Worm (Caenorhabditis elegans) whole organism, dauer: ENCODE results near the gene F40G12.4.

Experiments
- unc-62 ChIP-seq: sonication (generic microtip); optimal IDR thresholded peaks from 2 replicates; lab custom pipeline; 2017; ENCODE audit warnings: missing biosample characterization, missing genetic modification reagents, missing genetic modification characterization

F40G12.4 gene

DNA sequence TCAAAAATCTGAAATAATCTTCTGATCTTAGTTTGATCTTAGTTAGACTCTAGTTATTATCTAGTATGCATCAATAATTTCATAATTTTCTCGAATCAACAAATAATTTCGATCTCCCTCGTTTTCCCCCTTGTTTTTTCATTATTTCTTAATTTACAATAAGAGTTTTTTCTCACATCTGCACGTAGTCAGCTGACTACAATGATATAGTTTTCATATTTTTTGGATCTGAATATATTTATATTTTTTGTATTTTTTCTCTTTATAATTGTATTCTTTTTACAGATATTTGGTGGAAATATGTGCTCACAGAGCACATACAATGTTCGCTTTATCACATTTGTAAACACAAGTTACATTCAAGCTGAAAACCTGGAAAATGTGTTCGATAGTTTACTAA is 24.6 kb downstream of the F40G12.4 start, which contains the start of gene sre-7:
TSS of gene sre-7 (plus strand) at position 301 of the 400 bp plus-strand sequence.
- TF ChIP-seq unc-62 (GFP tag; lab: Kevin White, UChicago) = no peak

DNA sequence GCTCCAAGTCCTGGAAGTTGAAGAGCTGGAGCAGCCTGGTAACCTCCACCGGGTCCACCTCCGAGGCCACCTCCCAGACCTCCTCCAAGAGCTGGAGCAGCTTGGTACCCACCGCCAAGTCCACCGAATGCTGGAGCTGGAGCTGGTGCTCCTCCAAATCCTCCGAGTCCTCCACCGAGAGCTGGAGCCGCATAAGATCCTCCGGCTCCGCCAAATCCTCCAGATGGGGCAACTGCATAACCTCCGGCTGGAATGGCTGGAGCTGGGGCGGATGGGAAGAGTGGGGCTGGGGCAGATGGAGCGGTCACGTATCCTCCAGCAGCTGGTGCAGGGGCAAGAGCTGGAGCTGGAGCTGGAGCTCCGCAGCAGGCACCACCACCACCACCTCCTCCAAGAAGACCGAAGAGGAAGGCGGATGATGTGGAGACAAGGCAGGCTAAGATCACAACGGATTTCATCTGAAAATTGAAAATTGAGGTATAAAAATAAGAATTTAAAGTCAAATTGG is 27.8 kb downstream of the F40G12.4 start, which contains the start of gene K02E11.10:
TSS of gene K02E11.10 (minus strand) at position 458 of the 508 bp plus-strand sequence.
- no peak for TF ChIP-seq unc-62 (GFP tag; lab: Kevin White, UChicago)

DNA sequence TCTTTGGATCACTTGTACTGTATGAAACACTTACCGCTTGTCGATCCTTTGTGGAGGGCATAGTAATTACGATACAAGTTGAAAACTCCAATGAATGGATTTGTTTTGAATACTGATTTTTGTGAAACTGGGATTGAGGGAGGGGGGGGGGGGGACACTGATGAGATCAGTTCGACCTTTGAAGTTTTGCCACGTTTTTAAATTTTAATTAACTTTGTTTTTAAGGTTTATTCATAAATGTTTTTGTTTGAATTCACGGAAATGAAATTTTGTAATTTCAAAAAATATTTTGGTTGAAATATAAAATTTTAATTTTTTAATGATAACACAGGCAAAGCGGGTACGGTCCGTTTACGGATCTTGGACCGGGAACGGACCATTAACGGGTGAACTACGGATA is 32.6 kb downstream of the F40G12.4 start, which contains the start of gene ent-3:
TSS of gene ent-3 (minus strand) at position 101 of the 400 bp plus-strand sequence.
- no peak for TF ChIP-seq unc-62 (GFP tag; lab: Kevin White, UChicago)

DNA sequence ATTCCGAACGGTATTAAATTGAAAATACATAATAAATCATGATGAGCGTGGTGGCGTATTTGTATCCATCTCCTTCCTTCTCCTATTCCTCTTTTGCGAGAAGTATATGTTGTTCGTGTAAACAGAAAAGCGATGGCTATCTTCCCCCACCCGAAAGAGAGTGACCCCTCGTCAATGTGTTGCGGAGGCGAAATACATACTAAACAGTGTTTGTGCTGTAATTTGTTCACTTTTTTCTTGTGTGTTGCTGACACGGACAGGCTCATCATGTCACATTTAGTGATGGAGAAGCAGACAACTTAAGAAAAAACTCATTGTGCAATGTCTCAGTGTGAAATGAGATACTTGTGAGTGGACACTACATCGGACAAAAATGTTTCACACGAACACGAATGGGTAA is 36.9 kb downstream of the F40G12.4 start:
- TF ChIP-seq unc-62 (GFP tag; lab: Kevin White, UChicago) = no peak

DNA sequence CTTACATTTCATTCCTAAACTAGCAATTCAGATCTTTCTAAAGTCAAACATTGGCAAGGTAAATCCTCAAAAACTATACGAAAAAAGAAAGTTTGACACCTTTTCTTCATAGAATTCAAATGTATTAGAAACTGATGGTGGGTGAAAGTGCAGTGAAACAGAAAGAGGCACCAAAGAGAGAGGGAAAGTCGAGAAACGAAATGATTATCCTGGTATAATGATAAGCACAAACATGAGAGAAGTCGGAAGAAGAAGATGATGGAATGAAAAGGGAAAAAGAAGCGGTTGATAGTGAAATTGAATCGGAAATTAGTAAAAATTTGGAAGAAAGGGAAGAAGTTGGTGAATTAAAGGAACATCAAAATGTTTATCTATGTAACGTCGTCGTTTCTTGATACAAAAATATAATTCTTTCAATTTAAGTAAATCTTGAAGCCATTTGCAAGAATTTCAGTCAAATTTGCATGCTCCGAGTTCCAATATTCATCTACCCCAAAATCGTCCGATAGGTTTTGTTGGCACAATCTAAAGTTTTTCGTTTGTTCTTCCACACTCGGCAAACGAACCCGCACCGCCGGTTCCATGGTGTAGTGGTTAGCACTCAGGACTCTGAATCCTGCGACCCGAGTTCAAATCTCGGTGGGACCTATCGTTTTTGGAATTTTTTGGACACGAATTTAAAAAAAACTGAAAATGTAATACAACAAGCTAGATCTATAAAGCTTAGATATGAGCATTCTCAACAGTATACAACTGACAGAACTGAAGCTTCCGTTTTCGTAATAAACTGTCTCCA is 37.5 kb downstream of the F40G12.4 start:
- no peak for TF ChIP-seq unc-62 (GFP tag; lab: Kevin White, UChicago)

DNA sequence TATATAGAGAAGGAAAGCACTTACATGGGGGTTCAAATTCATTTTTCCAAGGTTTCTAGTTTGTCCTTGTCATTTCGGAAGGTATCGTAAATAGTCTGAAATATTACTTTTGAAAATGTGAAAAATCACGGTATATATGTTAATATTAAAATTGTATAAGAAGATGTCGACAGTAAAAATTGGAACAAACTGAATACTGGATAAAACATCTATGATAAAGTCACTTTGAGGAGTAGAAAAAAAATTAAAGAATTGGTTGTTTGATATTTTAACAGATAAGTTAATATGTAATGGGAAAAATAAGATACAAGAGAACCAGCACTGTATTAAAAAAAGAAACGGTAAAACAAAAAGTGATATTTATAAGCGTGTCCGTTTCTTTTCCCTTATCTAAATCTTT is 42.1 kb downstream of the F40G12.4 start, which contains the start of gene nep-21:
TSS of gene nep-21 (minus strand) at position 101 of the 400 bp plus-strand sequence.
- no peak for TF ChIP-seq unc-62 (GFP tag; lab: Kevin White, UChicago)

DNA sequence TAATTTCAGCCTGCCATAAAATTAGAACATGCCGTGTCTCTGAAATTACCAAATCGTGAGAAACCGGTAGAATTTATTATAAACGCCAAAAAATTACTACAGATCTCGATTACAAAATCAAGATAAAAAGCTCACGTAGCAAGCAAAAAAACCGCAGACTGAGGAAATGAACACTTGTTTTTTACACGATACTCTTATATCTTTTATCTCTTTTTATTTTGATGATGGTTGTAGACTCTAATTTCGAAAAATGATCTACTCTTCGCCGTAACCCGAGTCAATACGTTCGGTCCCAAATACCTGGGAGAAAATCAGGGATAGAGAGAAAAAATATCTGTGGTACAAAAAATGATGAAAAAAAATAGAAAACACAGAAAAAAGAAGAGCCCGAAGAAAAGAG is 45.4 kb downstream of the F40G12.4 start:
- TF ChIP-seq unc-62 (GFP tag; lab: Kevin White, UChicago) = no peak
